Worm (Caenorhabditis elegans) whole organism, late embryonic: Measurements from ENCODE around the gene math-15.

ENCODE experiments used
- K09A11.1 ChIP-seq: sonication (generic microtip); optimal IDR thresholded peaks from 2 replicates; lab custom pipeline; 2017; ENCODE audit warnings: antibody characterized with exemption, mild to moderate bottlenecking, missing genetic modification characterization, missing compliant biosample characterization; ENCODE audit not compliant: insufficient read depth
- ceh-30 ChIP-seq: fragments of 150-350 bp; optimal IDR thresholded peaks from 2 replicates; lab custom pipeline; 2014; ENCODE audit warnings: missing biosample characterization, missing genetic modification characterization
- che-1 ChIP-seq: sonication (generic microtip); optimal IDR thresholded peaks from 2 replicates; lab custom pipeline; 2016; ENCODE audit warnings: mild to moderate bottlenecking, missing genetic modification characterization, missing compliant biosample characterization
- ets-4 ChIP-seq: sonication (generic microtip); optimal IDR thresholded peaks from 2 replicates; lab custom pipeline; 2016; ENCODE audit warnings: missing genetic modification characterization, missing compliant biosample characterization
- hlh-30 ChIP-seq: sonication (generic microtip); optimal IDR thresholded peaks from 2 replicates; lab custom pipeline; 2017; ENCODE audit warnings: antibody characterized with exemption, missing genetic modification characterization, missing compliant biosample characterization; ENCODE audit not compliant: insufficient read depth
- lim-6 ChIP-seq: sonication (generic microtip); optimal IDR thresholded peaks from 2 replicates; lab custom pipeline; 2016; ENCODE audit warnings: missing genetic modification characterization, missing compliant biosample characterization
- pha-4 ChIP-seq: fragments of 150-350 bp; optimal IDR thresholded peaks from 2 replicates; lab custom pipeline; 2018; ENCODE audit warnings: missing biosample characterization, missing genetic modification reagents, missing genetic modification characterization
- pqm-1 ChIP-seq: sonication (generic microtip); optimal IDR thresholded peaks from 2 replicates; lab custom pipeline; 2016; ENCODE audit warnings: missing genetic modification characterization, missing compliant biosample characterization

DNA sequence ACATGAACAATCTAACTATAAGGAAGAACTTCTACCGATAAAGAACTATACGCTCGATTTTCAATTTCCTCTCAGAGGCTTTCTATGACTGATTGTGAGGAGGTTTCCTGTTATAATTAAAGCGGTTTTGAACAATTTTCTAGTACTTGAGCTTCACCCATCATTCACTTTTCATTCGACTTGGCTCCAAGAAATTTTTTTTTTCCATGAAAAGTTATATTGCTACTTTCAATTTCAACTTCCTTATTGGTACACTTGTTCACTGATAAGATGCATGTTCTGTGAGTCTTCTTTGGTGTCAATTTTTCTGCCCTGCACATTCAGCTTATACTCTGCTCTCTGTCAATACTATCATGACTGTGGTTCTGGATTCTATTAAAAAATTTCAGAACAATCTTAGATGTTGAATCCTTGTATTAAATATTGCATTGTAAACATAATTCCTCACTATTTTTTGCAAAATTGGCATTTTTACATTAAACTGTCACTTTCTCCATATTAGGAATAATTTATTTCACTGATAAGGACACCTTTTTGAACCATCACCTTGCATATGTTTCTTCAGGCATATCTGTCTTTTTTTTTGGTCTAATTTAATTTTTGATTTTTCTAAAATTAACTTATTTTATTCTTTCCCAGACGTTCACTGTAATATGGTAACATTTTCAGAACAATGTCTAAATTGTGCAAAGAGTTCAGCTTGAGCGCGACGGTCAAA is 4.9 kb downstream of the math-15 start, which contains the start of gene math-10:
- no peak for TF ChIP-seq hlh-30 (tag; lab: Kevin White, UChicago)
- no peak for TF ChIP-seq lim-6 (tag; lab: Kevin White, UChicago)
- TF ChIP-seq che-1 (tag; lab: Kevin White, UChicago) = no peak
- TF ChIP-seq pha-4 (tag; lab: Kevin White, UChicago) = no peak
- no peak for TF ChIP-seq K09A11.1 (tag; lab: Kevin White, UChicago)
- no peak for TF ChIP-seq ceh-30
- TF ChIP-seq ets-4 = no peak
- no peak for TF ChIP-seq pqm-1 (tag; lab: Kevin White, UChicago)
